Worm (Caenorhabditis elegans) whole organism, L1 larva: ENCODE data around the gene unc-83.

Experiments
- C16A3.4 ChIP-seq: fragments of 150-350 bp; optimal IDR thresholded peaks from 2 replicates; lab custom pipeline; 2014; ENCODE audit warnings: missing biosample characterization, missing genetic modification characterization
- F16B12.6 ChIP-seq: fragments of 150-350 bp; optimal IDR thresholded peaks from 2 replicates; lab custom pipeline; 2014; ENCODE audit warnings: missing biosample characterization, missing genetic modification characterization
- Y116A8C.19 ChIP-seq: sonication (generic microtip); optimal IDR thresholded peaks from 2 replicates; lab custom pipeline; 2016; ENCODE audit warnings: missing compliant biosample characterization, missing genetic modification characterization, borderline replicate concordance
- alr-1 ChIP-seq: fragments of 200-800 bp; sonication (Bioruptor generic); optimal IDR thresholded peaks from 2 replicates; lab custom pipeline; 2018; ENCODE audit warnings: borderline replicate concordance, mild to moderate bottlenecking, missing genetic modification characterization, missing compliant biosample characterization
- aly-2 ChIP-seq: fragments of 150-350 bp; optimal IDR thresholded peaks from 2 replicates; lab custom pipeline; 2014; ENCODE audit warnings: missing biosample characterization, missing genetic modification characterization
- ceh-63 ChIP-seq: fragments of 200-800 bp; sonication (Bioruptor generic); optimal IDR thresholded peaks from 2 replicates; lab custom pipeline; 2018; ENCODE audit warnings: mild to moderate bottlenecking, missing genetic modification characterization, missing compliant biosample characterization
- ceh-8 ChIP-seq: fragments of 200-800 bp; sonication (Bioruptor generic); optimal IDR thresholded peaks from 2 replicates; lab custom pipeline; 2018; ENCODE audit warnings: mild to moderate bottlenecking, missing genetic modification characterization, moderate library complexity, missing compliant biosample characterization
- ceh-82 ChIP-seq, 3 experiments: fragments of 150-350 bp in 1 of 3; sonication (generic microtip) in 2 of 3; optimal IDR thresholded peaks; 2 replicates each; lab custom pipeline; 2014 to 2017; ENCODE audit warnings: missing biosample characterization in 3 of 3, missing genetic modification characterization in 3 of 3
- ceh-88 ChIP-seq: fragments of 200-800 bp; sonication (Bioruptor generic); IDR thresholded peaks from 2 replicates; pipeline ENCODE4 v1.3.6; 2022; ENCODE audit warnings: missing genetic modification characterization, missing compliant biosample characterization
- ces-1 ChIP-seq: fragments of 150-350 bp; optimal IDR thresholded peaks from 2 replicates; lab custom pipeline; 2014; ENCODE audit warnings: missing biosample characterization, missing genetic modification reagents, missing genetic modification characterization
- efl-1 ChIP-seq, 4 experiments: fragments of 150-350 bp; optimal IDR thresholded peaks in 3 of 4; peaks in 1 of 4; 1 replicate in 1 of 4; 2 replicates in 3 of 4; lab custom pipeline; 2014; ENCODE audit warnings: missing biosample characterization in 2 of 4, missing genetic modification characterization in 2 of 4, missing genetic modification reagents in 2 of 4
- egl-27 ChIP-seq, 2 experiments: fragments of 150-350 bp in 1 of 2; sonication (generic microtip); optimal IDR thresholded peaks; 3 replicates each; lab custom pipeline; 2017 to 2018; ENCODE audit warnings: missing biosample characterization in 2 of 2, missing genetic modification characterization in 2 of 2, missing genetic modification reagents in 2 of 2
- elt-2 ChIP-seq: sonication (generic microtip); optimal IDR thresholded peaks from 2 replicates; lab custom pipeline; 2016; ENCODE audit warnings: missing genetic modification characterization, mild to moderate bottlenecking, inconsistent platforms, missing compliant biosample characterization, missing genetic modification reagents
- elt-3 ChIP-seq, 6 experiments: fragments of 150-350 bp in 1 of 6; sonication (generic microtip); optimal IDR thresholded peaks; 2 replicates each; lab custom pipeline; 2017 to 2018; ENCODE audit warnings: missing biosample characterization in 6 of 6, missing genetic modification characterization in 6 of 6, inconsistent platforms in 1 of 6
- ets-5 ChIP-seq: fragments of 200-800 bp; sonication (Bioruptor generic); IDR thresholded peaks from 2 replicates; pipeline ENCODE4 v1.3.6; 2022; ENCODE audit warnings: missing genetic modification characterization, missing compliant biosample characterization
- fkh-10 ChIP-seq: sonication (generic microtip); optimal IDR thresholded peaks from 2 replicates; lab custom pipeline; 2017; ENCODE audit warnings: missing biosample characterization, missing genetic modification reagents, missing genetic modification characterization
- fkh-8 ChIP-seq: sonication (generic microtip); optimal IDR thresholded peaks from 2 replicates; lab custom pipeline; 2016; ENCODE audit warnings: mild to moderate bottlenecking, missing genetic modification characterization, missing compliant biosample characterization
- fos-1 ChIP-seq: fragments of 150-350 bp; optimal IDR thresholded peaks from 2 replicates; lab custom pipeline; 2014; ENCODE audit warnings: missing biosample characterization, missing genetic modification characterization
- hlh-17 ChIP-seq: fragments of 200-800 bp; sonication (Bioruptor generic); optimal IDR thresholded peaks from 2 replicates; lab custom pipeline; 2018; ENCODE audit warnings: missing genetic modification characterization, mild to moderate bottlenecking, missing compliant biosample characterization, moderate library complexity, borderline replicate concordance
- hlh-4 ChIP-seq: sonication (generic microtip); optimal IDR thresholded peaks from 2 replicates; lab custom pipeline; 2016; ENCODE audit warnings: mild to moderate bottlenecking, missing genetic modification characterization, missing compliant biosample characterization
- hpl-2 ChIP-seq: fragments of 150-350 bp; optimal IDR thresholded peaks from 2 replicates; lab custom pipeline; 2014; ENCODE audit warnings: missing biosample characterization, missing genetic modification reagents, missing genetic modification characterization
- isw-1 ChIP-seq: fragments of 200-800 bp; sonication (Bioruptor generic); IDR thresholded peaks from 2 replicates; pipeline ENCODE4 v1.3.6; 2022; ENCODE audit warnings: missing genetic modification characterization, missing compliant biosample characterization
- jun-1 ChIP-seq: fragments of 150-350 bp; optimal IDR thresholded peaks from 2 replicates; lab custom pipeline; 2014; ENCODE audit warnings: missing biosample characterization, missing genetic modification reagents, missing genetic modification characterization
- lin-14 ChIP-seq: fragments of 200-800 bp; sonication (Bioruptor generic); optimal IDR thresholded peaks from 2 replicates; lab custom pipeline; 2018; ENCODE audit warnings: mild to moderate bottlenecking, missing genetic modification characterization, moderate library complexity, missing compliant biosample characterization
- lin-15B ChIP-seq: fragments of 150-350 bp; sonication (generic microtip); optimal IDR thresholded peaks from 3 replicates; lab custom pipeline; 2014; ENCODE audit warnings: missing biosample characterization, missing genetic modification characterization
- lsy-2 ChIP-seq, 2 experiments: fragments of 150-350 bp; optimal IDR thresholded peaks; 2 replicates each; lab custom pipeline; 2014; ENCODE audit warnings: missing biosample characterization in 2 of 2, missing genetic modification characterization in 2 of 2
- mab-9 ChIP-seq: fragments of 200-800 bp; sonication (Bioruptor generic); IDR thresholded peaks from 2 replicates; pipeline ENCODE4 v1.3.6; 2022; ENCODE audit warnings: missing genetic modification reagents, missing genetic modification characterization, missing compliant biosample characterization
- mdl-1 ChIP-seq, 2 experiments: fragments of 150-350 bp; optimal IDR thresholded peaks; 2 replicates each; lab custom pipeline; 2014 to 2017; ENCODE audit warnings: missing biosample characterization in 2 of 2, missing genetic modification characterization in 2 of 2, inconsistent platforms in 1 of 2
- mef-2 ChIP-seq: fragments of 150-350 bp; optimal IDR thresholded peaks from 2 replicates; lab custom pipeline; 2014; ENCODE audit warnings: missing biosample characterization, missing genetic modification characterization
- nhr-19 ChIP-seq: fragments of 200-800 bp; sonication (Bioruptor generic); conservative IDR thresholded peaks from 2 replicates; pipeline ENCODE4 v1.3.6; 2022; ENCODE audit warnings: missing genetic modification characterization, missing compliant biosample characterization
- nhr-237 ChIP-seq: fragments of 150-350 bp; optimal IDR thresholded peaks from 2 replicates; lab custom pipeline; 2014; ENCODE audit warnings: missing biosample characterization, missing genetic modification characterization
- nhr-47 ChIP-seq: sonication (generic microtip); optimal IDR thresholded peaks from 2 replicates; lab custom pipeline; 2016; ENCODE audit warnings: mild to moderate bottlenecking, missing genetic modification characterization, moderate library complexity, missing compliant biosample characterization
- nhr-76 ChIP-seq: sonication (generic microtip); optimal IDR thresholded peaks from 2 replicates; lab custom pipeline; 2017; ENCODE audit warnings: missing biosample characterization, missing genetic modification characterization
- nhr-77 ChIP-seq: fragments of 150-350 bp; optimal IDR thresholded peaks from 2 replicates; lab custom pipeline; 2014; ENCODE audit warnings: missing biosample characterization, missing genetic modification characterization
- nhr-85 ChIP-seq: sonication (generic microtip); peaks from one replicate; lab custom pipeline; 2016; ENCODE audit warnings: missing genetic modification characterization, inconsistent platforms, missing compliant biosample characterization
- nhr-90 ChIP-seq: sonication (generic microtip); optimal IDR thresholded peaks from 2 replicates; lab custom pipeline; 2016; ENCODE audit warnings: mild to moderate bottlenecking, missing genetic modification characterization, missing compliant biosample characterization; ENCODE audit not compliant: poor library complexity
- pag-3 ChIP-seq: sonication (generic microtip); optimal IDR thresholded peaks from 2 replicates; lab custom pipeline; 2017; ENCODE audit warnings: missing genetic modification characterization, mild to moderate bottlenecking, missing compliant biosample characterization, antibody characterized with exemption, borderline replicate concordance; ENCODE audit not compliant: insufficient read depth
- pax-3 ChIP-seq: fragments of 200-800 bp; sonication (Bioruptor generic); optimal IDR thresholded peaks from 2 replicates; lab custom pipeline; 2018; ENCODE audit warnings: mild to moderate bottlenecking, missing genetic modification characterization, moderate library complexity, missing compliant biosample characterization
- snpc-4 ChIP-seq: fragments of 150-350 bp; optimal IDR thresholded peaks from 2 replicates; lab custom pipeline; 2014; ENCODE audit warnings: missing biosample characterization, missing genetic modification characterization
- snu-23 ChIP-seq: sonication (generic microtip); optimal IDR thresholded peaks from 2 replicates; lab custom pipeline; 2016; ENCODE audit warnings: missing genetic modification characterization, missing compliant biosample characterization
- sox-4 ChIP-seq: sonication (generic microtip); optimal IDR thresholded peaks from 2 replicates; lab custom pipeline; 2016; ENCODE audit warnings: missing genetic modification characterization, missing compliant biosample characterization
- sup-37 ChIP-seq: fragments of 200-800 bp; sonication (Bioruptor generic); optimal IDR thresholded peaks from 2 replicates; lab custom pipeline; 2018; ENCODE audit warnings: mild to moderate bottlenecking, missing genetic modification characterization, missing compliant biosample characterization
- swsn-7 ChIP-seq: sonication (generic microtip); optimal IDR thresholded peaks from 2 replicates; lab custom pipeline; 2016; ENCODE audit warnings: missing genetic modification characterization, missing compliant biosample characterization
- tlp-1 ChIP-seq: fragments of 150-350 bp; optimal IDR thresholded peaks from 2 replicates; lab custom pipeline; 2014; ENCODE audit warnings: missing biosample characterization, missing genetic modification characterization
- unc-130 ChIP-seq: fragments of 150-350 bp; optimal IDR thresholded peaks from 2 replicates; lab custom pipeline; 2017; ENCODE audit warnings: missing biosample characterization, missing genetic modification characterization, inconsistent platforms
- unc-62 ChIP-seq: fragments of 150-350 bp; optimal IDR thresholded peaks from 2 replicates; lab custom pipeline; 2014; ENCODE audit warnings: missing biosample characterization, missing genetic modification reagents, missing genetic modification characterization
- unc-86 ChIP-seq: sonication (generic microtip); optimal IDR thresholded peaks from 2 replicates; lab custom pipeline; 2016; ENCODE audit warnings: missing genetic modification characterization, missing compliant biosample characterization
- unc-98 ChIP-seq: fragments of 200-800 bp; sonication (Bioruptor generic); IDR thresholded peaks from 2 replicates; pipeline ENCODE4 v1.3.6; 2022; ENCODE audit warnings: missing genetic modification characterization, missing compliant biosample characterization
- ztf-11 ChIP-seq, 2 experiments: sonication (generic microtip); optimal IDR thresholded peaks; 2 replicates each; lab custom pipeline; 2016 to 2017; ENCODE audit warnings: missing genetic modification characterization in 2 of 2, missing biosample characterization in 1 of 2, missing compliant biosample characterization in 1 of 2
- ztf-4 ChIP-seq: fragments of 150-350 bp; optimal IDR thresholded peaks from 2 replicates; lab custom pipeline; 2014; ENCODE audit warnings: missing biosample characterization, missing genetic modification characterization

unc-83 gene

DNA sequence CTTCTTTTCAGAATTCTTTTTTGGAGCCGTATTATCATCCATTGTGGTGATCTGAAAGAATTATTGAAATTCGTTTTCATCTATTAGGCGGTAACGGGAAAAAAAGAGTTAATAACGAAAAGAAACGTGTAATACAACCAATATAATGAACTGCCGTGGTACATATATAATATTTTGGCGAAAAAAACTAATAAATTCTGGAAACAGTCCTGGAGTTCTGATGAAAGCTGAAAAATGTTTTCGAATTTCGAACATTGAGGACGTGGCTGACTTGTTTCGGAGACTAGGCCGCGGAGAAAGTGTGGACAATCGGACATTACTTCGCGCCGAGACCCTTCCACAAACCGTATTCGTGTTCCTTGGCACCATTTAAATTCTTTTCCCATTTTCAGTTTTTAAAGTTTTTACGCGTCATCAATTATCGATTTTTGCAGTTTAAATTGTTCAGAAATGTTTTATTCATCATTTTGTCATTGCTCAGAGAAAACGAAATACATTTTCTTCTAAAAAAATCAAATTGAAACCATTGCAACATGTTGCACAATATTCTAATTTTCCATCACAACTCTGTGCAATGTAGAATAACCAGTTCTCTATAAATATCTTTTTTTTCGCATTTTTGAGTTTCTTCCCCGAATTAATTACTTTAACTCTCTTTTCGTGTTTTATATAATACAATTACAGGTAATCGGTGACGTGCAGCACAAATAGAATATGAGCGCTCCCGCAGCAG lies 31.3 kb upstream of the unc-83 start, which contains the start of the genes gad-1 and erfa-1:
TSS of gene gad-1 (minus strand) at position 51 of the 733 bp plus-strand sequence.
TSS of gene erfa-1 (plus strand) at position 683 of the 733 bp plus-strand sequence.
- TF ChIP-seq unc-98 (GFP tag; lab: Robert Waterston, UW) (no peak), ztf-11 (tag; optimal IDR thresholded peaks at IDR 0.05; lab: Kevin White, UChicago) (peak in 1 of 2 experiments; percentile 30), unc-130 (tag; lab: Kevin White, UChicago) (peak; percentile 66), unc-62 (GFP tag; lab: Kevin White, UChicago) (no peak), unc-86 (tag; lab: Kevin White, UChicago) (peak; percentile 16), egl-27 (tag; optimal IDR thresholded peaks at IDR 0.05; lab: Kevin White, UChicago) (no peak), ceh-8 (GFP tag; lab: Kevin White, UChicago) (no peak), pag-3 (tag; lab: Kevin White, UChicago) (no peak), isw-1 (peak; percentile 41), mef-2 (tag; lab: Kevin White, UChicago) (no peak), nhr-90 (peak; percentile 6), lin-14 (peak; percentile 69), fos-1 (no peak), nhr-237 (tag; lab: Kevin White, UChicago) (no peak), snpc-4 (tag; lab: Kevin White, UChicago) (no peak), nhr-85 (tag; lab: Kevin White, UChicago) (peak; percentile 74), ceh-63 (no peak), fkh-8 (tag; lab: Kevin White, UChicago) (peak; percentile 44), sox-4 (tag; lab: Kevin White, UChicago) (no peak), aly-2 (tag; lab: Kevin White, UChicago) (no peak), ces-1 (GFP tag; lab: Kevin White, UChicago) (no peak), hlh-17 (GFP tag; lab: Kevin White, UChicago) (no peak), efl-1 (optimal IDR thresholded peaks at IDR 0.05; lab: Kevin White, UChicago) (peak; percentile 67 to 78), efl-1 (GFP tag; optimal IDR thresholded peaks at IDR 0.05 in 1 of 2; lab: Kevin White, UChicago) (peak; percentile 67 to 82), pax-3 (tag; lab: Kevin White, UChicago) (no peak), tlp-1 (no peak), C16A3.4 (tag; lab: Kevin White, UChicago) (peak; percentile 72), ztf-4 (tag; lab: Kevin White, UChicago) (no peak), jun-1 (no peak), fkh-10 (GFP tag; lab: Kevin White, UChicago) (no peak), elt-3 (tag; optimal IDR thresholded peaks at IDR 0.05; lab: Kevin White, UChicago) (peak in 1 of 6 experiments; percentile 36), elt-2 (no peak), ceh-88 (GFP tag; lab: Robert Waterston, UW) (no peak), swsn-7 (tag; lab: Kevin White, UChicago) (peak; percentile 36), nhr-77 (tag; lab: Kevin White, UChicago) (no peak), nhr-47 (tag; lab: Kevin White, UChicago) (peak; percentile 63), hlh-4 (tag; lab: Kevin White, UChicago) (no peak), alr-1 (tag; lab: Kevin White, UChicago) (no peak), snu-23 (GFP tag; lab: Kevin White, UChicago) (peak; percentile 68), Y116A8C.19 (tag; lab: Kevin White, UChicago) (no peak), lsy-2 (tag; optimal IDR thresholded peaks at IDR 0.05; lab: Kevin White, UChicago) (peak; percentile 68 to 95), mab-9 (no peak), ceh-82 (tag; optimal IDR thresholded peaks at IDR 0.05; lab: Kevin White, UChicago) (peak in 1 of 3 experiments; percentile 80), sup-37 (GFP tag; lab: Kevin White, UChicago) (no peak), mdl-1 (tag; optimal IDR thresholded peaks at IDR 0.05; lab: Kevin White, UChicago) (peak in 1 of 2 experiments; percentile 32), nhr-76 (tag; lab: Kevin White, UChicago) (no peak), nhr-19 (peak; percentile 43; the same call in 1 of the 2 replicates), lin-15B (tag; lab: Kevin White, UChicago) (peak; percentile 89), F16B12.6 (peak; percentile 56), hpl-2 (GFP tag; lab: Kevin White, UChicago) (no peak), ets-5 (GFP tag; lab: Robert Waterston, UW) (no peak)
